Worm (Caenorhabditis elegans): ENCODE data around the gene baf-1.
A peak's percentile ranks its signal among the peaks of the same experiment; 100 is the strongest.

Gene baf-1

DNA sequence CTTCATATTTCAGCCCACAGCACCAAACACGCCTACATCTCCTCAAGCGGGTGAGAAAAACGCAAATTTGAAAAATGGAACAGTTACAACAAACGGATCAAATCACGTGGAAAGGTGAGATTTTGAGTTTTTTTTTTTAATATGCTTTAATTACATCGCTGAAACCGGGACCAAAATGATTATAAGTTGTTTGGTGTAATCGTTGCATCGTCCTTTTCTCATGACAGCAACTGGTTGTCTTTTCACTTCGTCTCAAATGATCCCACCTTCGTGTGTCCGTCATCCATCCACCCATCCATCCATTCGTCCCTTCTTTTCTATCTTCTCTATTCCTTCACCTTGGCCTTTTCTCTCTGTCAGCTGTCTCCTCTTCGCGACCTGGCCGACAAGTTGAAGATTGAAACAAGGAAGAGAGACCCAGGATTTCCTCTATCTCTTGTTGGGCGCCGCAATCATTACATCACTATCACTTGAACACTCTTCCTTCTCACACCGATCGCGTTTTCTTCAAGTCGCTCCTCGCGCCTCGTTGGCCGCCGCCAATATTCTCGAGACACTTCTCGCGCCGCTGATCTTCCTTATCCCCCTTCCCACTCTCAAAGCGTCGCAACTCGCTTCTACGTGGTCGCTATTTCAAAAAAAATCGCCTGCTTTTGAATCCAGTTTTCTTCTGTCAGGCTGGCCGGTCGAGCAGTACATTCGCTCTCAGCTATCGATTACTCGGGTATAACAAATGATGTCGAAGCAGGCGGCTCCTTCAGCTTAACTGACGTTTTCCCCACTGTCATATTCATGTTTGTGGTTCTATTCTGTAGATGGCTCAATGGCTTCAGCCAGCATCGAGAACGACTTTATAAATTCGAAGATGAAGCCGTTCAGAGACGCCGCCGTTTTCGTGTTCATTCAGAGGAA is 9.8 kb upstream of the baf-1 start (continued):
- TF ChIP-seq ceh-24 (tag; optimal IDR thresholded peaks at IDR 0.05) (no peak), nfya-1 (tag; optimal IDR thresholded peaks at IDR 0.05) (peak; percentile 44)

DNA sequence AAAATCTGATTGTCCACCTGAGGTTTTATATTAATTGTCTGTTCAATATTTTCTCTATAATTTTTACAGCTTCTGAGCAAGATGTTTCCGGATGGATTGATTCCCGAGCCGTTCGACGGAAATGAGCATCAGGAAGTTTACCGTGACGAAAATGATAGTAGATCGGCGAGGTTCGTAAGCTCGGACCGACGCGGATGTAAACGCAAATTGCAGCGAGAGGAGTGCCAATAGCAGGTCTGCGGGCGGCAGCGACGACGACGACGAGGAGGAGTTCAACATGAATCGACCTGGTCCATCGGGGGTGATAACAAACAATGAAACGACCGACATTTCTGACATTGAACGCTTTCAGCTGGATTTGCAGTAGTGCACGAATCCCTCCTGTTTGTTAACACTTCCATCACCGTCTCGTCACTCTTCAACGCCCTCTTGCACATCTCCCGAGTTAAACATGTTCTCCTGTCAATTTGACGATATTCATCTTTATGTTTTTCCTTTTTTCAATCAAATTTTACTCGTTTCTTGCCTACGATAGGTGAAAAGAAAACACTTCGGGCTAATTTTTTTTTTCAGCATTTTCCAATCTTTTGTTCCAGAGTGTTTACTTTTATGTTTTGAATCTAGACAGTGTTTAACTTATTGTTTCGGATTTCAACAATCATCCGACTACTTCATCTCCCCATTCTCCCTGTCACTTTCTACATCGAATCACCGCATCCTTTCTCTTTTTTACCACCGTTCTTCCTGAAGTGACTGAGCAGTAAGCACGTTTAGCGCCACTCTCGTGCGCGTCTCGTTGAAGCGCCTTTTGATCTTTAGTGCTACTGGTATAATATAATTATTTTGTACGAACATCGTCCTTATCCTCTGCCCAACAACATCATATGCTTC is 5.1 kb upstream of the baf-1 start:
- TF ChIP-seq unc-3 (GFP tag; conservative IDR thresholded peaks at IDR 0.05) (no peak), unc-3 (tag; optimal IDR thresholded peaks at IDR 0.05) (no peak), che-1 (tag; optimal IDR thresholded peaks at IDR 0.05) (no peak), rnt-1 (tag; optimal IDR thresholded peaks at IDR 0.05) (no peak), npax-4 (tag; optimal IDR thresholded peaks at IDR 0.05) (no peak), T23F11.4 (GFP tag; optimal IDR thresholded peaks at IDR 0.05) (no peak), K02D7.2 (tag; optimal IDR thresholded peaks at IDR 0.05) (no peak), ceh-18 (tag; optimal IDR thresholded peaks at IDR 0.05) (no peak), tbx-2 (tag; optimal IDR thresholded peaks at IDR 0.05) (no peak), lim-6 (tag; optimal IDR thresholded peaks at IDR 0.05) (no peak), nfya-1 (tag; optimal IDR thresholded peaks at IDR 0.05) (no peak), unc-86 (tag; optimal IDR thresholded peaks at IDR 0.05) (no peak), hlh-13 (GFP tag; optimal IDR thresholded peaks at IDR 0.05) (no peak), pha-2 (tag; optimal IDR thresholded peaks at IDR 0.05) (no peak), C08G9.2 (tag; optimal IDR thresholded peaks at IDR 0.05) (no peak), ceh-9 (tag; optimal IDR thresholded peaks at IDR 0.05) (no peak), nhr-232 (tag; optimal IDR thresholded peaks at IDR 0.05) (no peak), hlh-30 (tag; optimal IDR thresholded peaks at IDR 0.05; ENCODE audit: insufficient read depth) (no peak), zip-5 (tag; optimal IDR thresholded peaks at IDR 0.05) (no peak), ceh-24 (tag; optimal IDR thresholded peaks at IDR 0.05) (no peak)

DNA sequence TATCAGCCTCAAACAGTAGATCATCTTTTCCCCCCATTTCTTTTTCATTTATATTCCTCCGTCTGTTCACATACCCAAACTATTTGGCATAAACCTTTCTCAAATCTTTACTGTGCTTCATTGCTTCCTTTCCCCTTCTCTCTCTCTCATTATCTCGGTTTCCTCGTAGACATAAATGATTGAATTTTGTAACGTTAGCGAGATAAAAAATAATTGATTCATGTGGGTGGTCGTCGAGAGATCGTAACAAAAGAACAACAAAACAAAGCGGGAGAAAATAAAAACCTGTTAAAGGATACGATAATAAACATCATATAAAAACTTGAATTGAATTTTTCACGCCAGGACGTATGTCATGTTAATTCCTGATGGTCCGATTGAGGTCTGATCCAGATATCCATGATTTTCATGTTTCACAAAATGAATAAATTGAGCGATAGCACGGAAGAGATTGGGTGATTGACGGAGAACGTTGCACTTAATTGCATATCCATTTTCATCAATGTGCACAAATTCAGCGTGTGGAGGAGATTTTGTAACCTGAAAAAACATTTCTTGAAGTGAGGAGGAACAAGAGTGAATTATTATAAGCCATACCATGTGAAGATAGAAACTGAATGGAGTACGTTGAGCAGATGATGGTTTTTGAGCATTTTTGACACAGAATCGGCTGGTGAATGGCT is 4.3 kb upstream of the baf-1 start:
- TF ChIP-seq ceh-6 (GFP tag; optimal IDR thresholded peaks at IDR 0.05): no peak
- peak; percentile 9 for TF ChIP-seq che-1 (tag; optimal IDR thresholded peaks at IDR 0.05)
- no peak for TF ChIP-seq ttx-3 (tag; optimal IDR thresholded peaks at IDR 0.05)
- no peak for TF ChIP-seq tbx-7 (tag; optimal IDR thresholded peaks at IDR 0.05)
- TF ChIP-seq ceh-45 (GFP tag; IDR thresholded peaks at IDR 0.05): no peak
- peak; percentile 50 for TF ChIP-seq ama-1 (optimal IDR thresholded peaks at IDR 0.05)
- no peak for TF ChIP-seq elt-4 (tag; optimal IDR thresholded peaks at IDR 0.05)
- no peak for TF ChIP-seq mec-3 (tag; optimal IDR thresholded peaks at IDR 0.05; ENCODE audit: borderline replicate concordance)
- TF ChIP-seq dve-1 (tag; optimal IDR thresholded peaks at IDR 0.05): no peak
- no peak for TF ChIP-seq ceh-19 (GFP tag; optimal IDR thresholded peaks at IDR 0.05)
- no peak for TF ChIP-seq unc-86 (tag; optimal IDR thresholded peaks at IDR 0.05)

- TF ChIP-seq ceh-14 (tag; optimal IDR thresholded peaks at IDR 0.05): peak; percentile 10
- TF ChIP-seq ttx-3 (tag; optimal IDR thresholded peaks at IDR 0.05): peak; percentile 40
- peak; percentile 77 for TF ChIP-seq ceh-31 (tag; optimal IDR thresholded peaks at IDR 0.05)
- TF ChIP-seq zip-5 (tag; optimal IDR thresholded peaks at IDR 0.05): peak; percentile 73
- TF ChIP-seq unc-42 (tag; optimal IDR thresholded peaks at IDR 0.05): no peak
- TF ChIP-seq ceh-2 (tag; optimal IDR thresholded peaks at IDR 0.05): peak; percentile 59
- TF ChIP-seq elt-4 (tag; optimal IDR thresholded peaks at IDR 0.05): no peak
- no peak for TF ChIP-seq hlh-30 (tag; optimal IDR thresholded peaks at IDR 0.05; ENCODE audit: insufficient read depth)
- TF ChIP-seq ceh-22 (tag; optimal IDR thresholded peaks at IDR 0.05): no peak
- peak; percentile 37 for TF ChIP-seq ref-2 (tag; optimal IDR thresholded peaks at IDR 0.05)
- TF ChIP-seq elt-2 (tag; optimal IDR thresholded peaks at IDR 0.05): peak; percentile 57
- peak; percentile 81 for TF ChIP-seq tbx-2 (tag; optimal IDR thresholded peaks at IDR 0.05)
- TF ChIP-seq C08G9.2 (tag; optimal IDR thresholded peaks at IDR 0.05): peak; percentile 76
- TF ChIP-seq tbx-7 (tag; optimal IDR thresholded peaks at IDR 0.05): peak; percentile 63
- no peak for TF ChIP-seq eyg-1 (tag; optimal IDR thresholded peaks at IDR 0.05)
- TF ChIP-seq ets-4 (tag; optimal IDR thresholded peaks at IDR 0.05): peak; percentile 56
- no peak for TF ChIP-seq ceh-19 (GFP tag; optimal IDR thresholded peaks at IDR 0.05)
- TF ChIP-seq npax-4 (tag; optimal IDR thresholded peaks at IDR 0.05): no peak
- peak; percentile 45 for TF ChIP-seq fax-1 (tag; optimal IDR thresholded peaks at IDR 0.05)
- TF ChIP-seq che-1 (tag; optimal IDR thresholded peaks at IDR 0.05): no peak
- no peak for TF ChIP-seq nfya-1 (tag; optimal IDR thresholded peaks at IDR 0.05)
- no peak for TF ChIP-seq ceh-24 (tag; optimal IDR thresholded peaks at IDR 0.05)
- no peak for TF ChIP-seq odd-2 (tag; optimal IDR thresholded peaks at IDR 0.05)
- TF ChIP-seq rnt-1 (tag; optimal IDR thresholded peaks at IDR 0.05): peak; percentile 4
- no peak for TF ChIP-seq ceh-9 (tag; optimal IDR thresholded peaks at IDR 0.05)
- peak; percentile 61 for TF ChIP-seq hlh-8 (tag; optimal IDR thresholded peaks at IDR 0.05)
These were observed 1.8 kb upstream of the baf-1 start, which contains the start of gene B0464.9 for ce11 chrIII:9465424-9465823. Gene B0464.9 (plus strand): TSS chrIII:9465767.

All from whole organism, late embryonic.